Fruit fly (Drosophila melanogaster): ENCODE measurements around the gene alien.

alien gene

dm6 chr2L:8951184-8951934 lies 45.8 kb downstream of the alien start, which contains the start of gene C1GalTA (continued):
- TF ChIP-seq CG11902 (GFP tag; optimal IDR thresholded peaks at IDR 0.05) = peak; percentile 82
- TF ChIP-seq Sox15 (GFP tag; optimal IDR thresholded peaks at IDR 0.05) = peak; percentile 78
- TF ChIP-seq CG11762 (GFP tag; optimal IDR thresholded peaks at IDR 0.05; ENCODE audit: insufficient read depth) = peak; percentile 96
- peak; percentile 92 for TF ChIP-seq net (GFP tag; optimal IDR thresholded peaks at IDR 0.05)
- peak; percentile 98 for TF ChIP-seq CG10631 (GFP tag; optimal IDR thresholded peaks at IDR 0.05)
- TF ChIP-seq svp (GFP tag) = peak; percentile 96
- peak; percentile 97 for TF ChIP-seq achi (GFP tag; optimal IDR thresholded peaks at IDR 0.05)
- peak; percentile 98 for TF ChIP-seq Eip78C (GFP tag)
- TF ChIP-seq Sox14 (GFP tag; optimal IDR thresholded peaks at IDR 0.05) = peak; percentile 87
- TF ChIP-seq CG8319 (GFP tag; optimal IDR thresholded peaks at IDR 0.05) = peak; percentile 87
- peak; percentile 98 for TF ChIP-seq CG34406 (GFP tag; optimal IDR thresholded peaks at IDR 0.05)
- TF ChIP-seq Eip93F (GFP tag; optimal IDR thresholded peaks at IDR 0.05) = peak; percentile 73
- peak; percentile 96 for TF ChIP-seq Gug (GFP tag; IDR thresholded peaks at IDR 0.05)
- peak; percentile 99 for TF ChIP-seq dsx (GFP tag; optimal IDR thresholded peaks at IDR 0.05; ENCODE audit: poor library complexity, severe bottlenecking)
- peak; percentile 97 for TF ChIP-seq CG10669 (GFP tag; optimal IDR thresholded peaks at IDR 0.05)
- peak; percentile 88 for TF ChIP-seq lz (GFP tag; optimal IDR thresholded peaks at IDR 0.05)
- TF ChIP-seq Hr38 (GFP tag; optimal IDR thresholded peaks at IDR 0.05) = no peak
- TF ChIP-seq CG6808 (GFP tag; optimal IDR thresholded peaks at IDR 0.05) = peak; percentile 97
- peak; percentile 75 for TF ChIP-seq Ets21C (GFP tag; optimal IDR thresholded peaks at IDR 0.05)
- peak; percentile 98 to 99 for TF ChIP-seq ss (GFP tag; optimal IDR thresholded peaks at IDR 0.05)
- TF ChIP-seq CG31627 (GFP tag; optimal IDR thresholded peaks at IDR 0.05) = peak; percentile 80
- TF ChIP-seq acj6 (GFP tag; optimal IDR thresholded peaks at IDR 0.05) = peak; percentile 96
- TF ChIP-seq CG9139 (GFP tag; optimal IDR thresholded peaks at IDR 0.05) = peak; percentile 97
- peak; percentile 97 for TF ChIP-seq eg (GFP tag; IDR thresholded peaks at IDR 0.05)
- TF ChIP-seq CG8119 (GFP tag; IDR thresholded peaks at IDR 0.05) = peak; percentile 99
- peak; percentile 97 for TF ChIP-seq CG3919 (GFP tag; optimal IDR thresholded peaks at IDR 0.05)
- TF ChIP-seq salr (GFP tag; optimal IDR thresholded peaks at IDR 0.05) = peak; percentile 77 to 98
- TF ChIP-seq CG15336 (GFP tag; IDR thresholded peaks at IDR 0.05) = peak; percentile 98
- TF ChIP-seq Lpt (GFP tag; optimal IDR thresholded peaks at IDR 0.05) = peak; percentile 95
- TF ChIP-seq CG6163 (GFP tag; IDR thresholded peaks at IDR 0.05) = peak; percentile 97
- TF ChIP-seq fd85E (GFP tag; optimal IDR thresholded peaks at IDR 0.05) = peak; percentile 77
- peak; percentile 96 for TF ChIP-seq CG16779 (tag; optimal IDR thresholded peaks at IDR 0.05)
- TF ChIP-seq CG6276 (GFP tag; optimal IDR thresholded peaks at IDR 0.05) = peak; percentile 96
- TF ChIP-seq vri (GFP tag; optimal IDR thresholded peaks at IDR 0.05) = peak; percentile 80
- peak; percentile 97 for TF ChIP-seq CG32006 (GFP tag; optimal IDR thresholded peaks at IDR 0.05)
- peak; percentile 71 for TF ChIP-seq Hr39 (GFP tag; optimal IDR thresholded peaks at IDR 0.05)
- peak; percentile 96 for TF ChIP-seq CG6792 (GFP tag; optimal IDR thresholded peaks at IDR 0.05)
- peak; percentile 86 for TF ChIP-seq Smox (GFP tag; optimal IDR thresholded peaks at IDR 0.05)
- peak; percentile 96 for TF ChIP-seq esn (GFP tag; optimal IDR thresholded peaks at IDR 0.05)
- TF ChIP-seq CG7368 (GFP tag; optimal IDR thresholded peaks at IDR 0.05) = peak; percentile 93
